Worm (Caenorhabditis elegans) whole organism, late embryonic: ENCODE results near the gene aakb-2.

Experiments used
- C08G9.2 ChIP-seq: sonication (generic microtip); optimal IDR thresholded peaks from 2 replicates; lab custom pipeline; 2016; ENCODE audit warnings: mild to moderate bottlenecking, missing genetic modification characterization, moderate library complexity, missing compliant biosample characterization
- C38D4.7 ChIP-seq: fragments of 200-800 bp; sonication (Bioruptor generic); optimal IDR thresholded peaks from 2 replicates; lab custom pipeline; 2018; ENCODE audit warnings: mild to moderate bottlenecking, missing genetic modification characterization, moderate library complexity, missing compliant biosample characterization
- F13H6.1 ChIP-seq: sonication (generic microtip); optimal IDR thresholded peaks from 2 replicates; lab custom pipeline; 2016; ENCODE audit warnings: missing genetic modification characterization, missing compliant biosample characterization
- Y22D7AL.16 ChIP-seq: sonication (generic microtip); optimal IDR thresholded peaks from 2 replicates; lab custom pipeline; 2016; ENCODE audit warnings: missing genetic modification characterization, missing compliant biosample characterization
- ama-1 ChIP-seq: fragments of 150-350 bp; optimal IDR thresholded peaks from 2 replicates; lab custom pipeline; 2014
- ceh-14 ChIP-seq: sonication (generic microtip); optimal IDR thresholded peaks from 2 replicates; lab custom pipeline; 2016; ENCODE audit warnings: missing genotype, missing genetic modification characterization, missing compliant biosample characterization
- ceh-19 ChIP-seq: fragments of 200-800 bp; sonication (Bioruptor generic); optimal IDR thresholded peaks from 2 replicates; lab custom pipeline; 2018; ENCODE audit warnings: mild to moderate bottlenecking, missing genetic modification characterization, missing compliant biosample characterization
- ceh-22 ChIP-seq: sonication (generic microtip); optimal IDR thresholded peaks from 2 replicates; lab custom pipeline; 2017; ENCODE audit warnings: missing biosample characterization, missing genetic modification characterization
- ceh-30 ChIP-seq: fragments of 150-350 bp; optimal IDR thresholded peaks from 2 replicates; lab custom pipeline; 2014; ENCODE audit warnings: missing biosample characterization, missing genetic modification characterization
- ceh-31 ChIP-seq: sonication (generic microtip); optimal IDR thresholded peaks from 2 replicates; lab custom pipeline; 2016; ENCODE audit warnings: missing genetic modification characterization, missing compliant biosample characterization
- ceh-34 ChIP-seq: sonication (generic microtip); optimal IDR thresholded peaks from 2 replicates; lab custom pipeline; 2016; ENCODE audit warnings: mild to moderate bottlenecking, missing genetic modification characterization, missing compliant biosample characterization
- ceh-48 ChIP-seq: sonication (generic microtip); optimal IDR thresholded peaks from 2 replicates; lab custom pipeline; 2016; ENCODE audit warnings: missing genetic modification characterization, inconsistent platforms, missing compliant biosample characterization
- ceh-6 ChIP-seq: fragments of 200-800 bp; sonication (Bioruptor generic); optimal IDR thresholded peaks from 2 replicates; lab custom pipeline; 2018; ENCODE audit warnings: mild to moderate bottlenecking, missing genetic modification characterization, missing compliant biosample characterization
- ceh-9 ChIP-seq: sonication (generic microtip); optimal IDR thresholded peaks from 2 replicates; lab custom pipeline; 2016; ENCODE audit warnings: mild to moderate bottlenecking, missing genetic modification characterization, inconsistent platforms, missing compliant biosample characterization
- che-1 ChIP-seq: sonication (generic microtip); optimal IDR thresholded peaks from 2 replicates; lab custom pipeline; 2016; ENCODE audit warnings: mild to moderate bottlenecking, missing genetic modification characterization, missing compliant biosample characterization
- dmd-4 ChIP-seq: sonication (generic microtip); optimal IDR thresholded peaks from 2 replicates; lab custom pipeline; 2016; ENCODE audit warnings: borderline replicate concordance, missing genetic modification characterization, missing compliant biosample characterization
- elt-2 ChIP-seq: sonication (generic microtip); optimal IDR thresholded peaks from 2 replicates; lab custom pipeline; 2016; ENCODE audit warnings: missing genetic modification reagents, missing genetic modification characterization, missing compliant biosample characterization
- ets-4 ChIP-seq: sonication (generic microtip); optimal IDR thresholded peaks from 2 replicates; lab custom pipeline; 2016; ENCODE audit warnings: missing genetic modification characterization, missing compliant biosample characterization
- eyg-1 ChIP-seq: sonication (generic microtip); optimal IDR thresholded peaks from 2 replicates; lab custom pipeline; 2016; ENCODE audit warnings: missing genotype, missing genetic modification characterization, missing compliant biosample characterization
- fkh-10 ChIP-seq: fragments of 150-350 bp; optimal IDR thresholded peaks from 2 replicates; lab custom pipeline; 2014; ENCODE audit warnings: missing biosample characterization, missing genetic modification reagents, missing genetic modification characterization
- fkh-6 ChIP-seq: sonication (generic microtip); optimal IDR thresholded peaks from 2 replicates; lab custom pipeline; 2016; ENCODE audit warnings: missing genetic modification characterization, missing compliant biosample characterization
- hlh-13 ChIP-seq: fragments of 200-800 bp; sonication (Bioruptor generic); optimal IDR thresholded peaks from 2 replicates; lab custom pipeline; 2018; ENCODE audit warnings: mild to moderate bottlenecking, missing genetic modification characterization, missing compliant biosample characterization
- hlh-15 ChIP-seq: sonication (generic microtip); optimal IDR thresholded peaks from 2 replicates; lab custom pipeline; 2016; ENCODE audit warnings: missing genetic modification characterization, missing compliant biosample characterization
- hlh-6 ChIP-seq: sonication (generic microtip); optimal IDR thresholded peaks from 2 replicates; lab custom pipeline; 2016; ENCODE audit warnings: missing genotype, missing genetic modification characterization, missing compliant biosample characterization
- mec-3 ChIP-seq: sonication (generic microtip); optimal IDR thresholded peaks from 2 replicates; lab custom pipeline; 2016; ENCODE audit warnings: borderline replicate concordance, missing genetic modification characterization, missing compliant biosample characterization
- nfya-1 ChIP-seq: sonication (generic microtip); optimal IDR thresholded peaks from 2 replicates; lab custom pipeline; 2017; ENCODE audit warnings: missing genetic modification characterization, mild to moderate bottlenecking, missing compliant biosample characterization, antibody characterized with exemption, moderate library complexity
- nhr-11 ChIP-seq: fragments of 150-350 bp; optimal IDR thresholded peaks from 2 replicates; lab custom pipeline; 2014; ENCODE audit warnings: missing biosample characterization, missing genetic modification characterization
- nhr-232 ChIP-seq: sonication (generic microtip); optimal IDR thresholded peaks from 2 replicates; lab custom pipeline; 2016; ENCODE audit warnings: missing genetic modification characterization, missing compliant biosample characterization
- npax-4 ChIP-seq: sonication (generic microtip); optimal IDR thresholded peaks from 2 replicates; lab custom pipeline; 2016; ENCODE audit warnings: missing genetic modification characterization, missing compliant biosample characterization
- pag-3 ChIP-seq: sonication (generic microtip); optimal IDR thresholded peaks from 2 replicates; lab custom pipeline; 2016; ENCODE audit warnings: missing compliant biosample characterization, missing genetic modification characterization, borderline replicate concordance
- pat-9 ChIP-seq: fragments of 200-800 bp; sonication (Bioruptor generic); optimal IDR thresholded peaks from 2 replicates; lab custom pipeline; 2018; ENCODE audit warnings: mild to moderate bottlenecking, missing genetic modification characterization, moderate library complexity, missing compliant biosample characterization
- pha-2 ChIP-seq: sonication (generic microtip); optimal IDR thresholded peaks from 2 replicates; lab custom pipeline; 2017; ENCODE audit warnings: mild to moderate bottlenecking, missing genetic modification characterization, missing compliant biosample characterization
- pha-4 ChIP-seq: fragments of 150-350 bp; optimal IDR thresholded peaks from 2 replicates; lab custom pipeline; 2018; ENCODE audit warnings: missing biosample characterization, missing genetic modification reagents, missing genetic modification characterization
- pros-1 ChIP-seq: fragments of 150-350 bp; optimal IDR thresholded peaks from 2 replicates; lab custom pipeline; 2014; ENCODE audit warnings: missing biosample characterization, missing genetic modification reagents, missing genetic modification characterization
- ref-2 ChIP-seq: sonication (generic microtip); optimal IDR thresholded peaks from 2 replicates; lab custom pipeline; 2016; ENCODE audit warnings: missing genetic modification characterization, missing compliant biosample characterization
- rnt-1 ChIP-seq: sonication (generic microtip); optimal IDR thresholded peaks from 2 replicates; lab custom pipeline; 2016; ENCODE audit warnings: missing genetic modification characterization, missing compliant biosample characterization
- sox-2 ChIP-seq: fragments of 200-800 bp; sonication (Bioruptor generic); IDR thresholded peaks from 2 replicates; pipeline ENCODE4 v1.3.6; 2022; ENCODE audit warnings: missing genetic modification reagents, missing genetic modification characterization, missing compliant biosample characterization
- tbx-7 ChIP-seq: sonication (generic microtip); optimal IDR thresholded peaks from 2 replicates; lab custom pipeline; 2016; ENCODE audit warnings: missing genotype, missing genetic modification characterization, missing compliant biosample characterization
- unc-42 ChIP-seq: sonication (generic microtip); optimal IDR thresholded peaks from 2 replicates; lab custom pipeline; 2016; ENCODE audit warnings: missing genotype, missing genetic modification characterization, missing compliant biosample characterization
- unc-55 ChIP-seq: sonication (generic microtip); optimal IDR thresholded peaks from 2 replicates; lab custom pipeline; 2017; ENCODE audit warnings: missing biosample characterization, missing genetic modification reagents, missing genetic modification characterization

The aakb-2 gene

DNA sequence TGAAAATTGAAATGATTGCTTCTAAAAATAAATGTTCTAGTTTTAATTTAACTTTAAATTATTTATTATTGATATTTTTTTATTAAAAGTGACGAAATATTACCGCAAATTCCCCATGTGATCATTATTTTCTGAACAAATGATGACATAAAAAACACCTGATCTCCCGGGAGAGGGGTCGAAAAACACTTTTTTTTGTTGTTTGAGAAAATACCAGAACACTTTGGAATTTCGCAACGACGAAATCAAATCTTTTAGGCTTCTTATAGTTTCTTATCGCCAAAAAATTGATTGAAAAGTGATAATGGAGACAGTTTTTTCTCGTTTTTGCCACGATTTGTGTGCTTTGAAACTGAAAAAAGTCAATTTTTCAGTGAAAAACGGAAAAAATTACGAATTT is 7.4 kb downstream of the aakb-2 start:
- no peak for TF ChIP-seq pag-3 (tag; lab: Kevin White, UChicago)
- no peak for TF ChIP-seq ceh-30 (tag; lab: Kevin White, UChicago)
- no peak for TF ChIP-seq hlh-15
- no peak for TF ChIP-seq nfya-1 (tag; lab: Kevin White, UChicago)
- TF ChIP-seq F13H6.1 (tag; lab: Kevin White, UChicago): no peak
- no peak for TF ChIP-seq hlh-13
- TF ChIP-seq ceh-34: no peak
- TF ChIP-seq ceh-22 (tag; lab: Kevin White, UChicago): no peak
- TF ChIP-seq tbx-7: no peak
- TF ChIP-seq ceh-6 (GFP tag; lab: Kevin White, UChicago): no peak
- TF ChIP-seq pha-2 (tag; lab: Kevin White, UChicago): no peak
- TF ChIP-seq mec-3 (tag; lab: Kevin White, UChicago): no peak
- no peak for TF ChIP-seq eyg-1
- TF ChIP-seq unc-55 (GFP tag; lab: Kevin White, UChicago): no peak
- TF ChIP-seq, all 69 proteins: peak for 0

DNA sequence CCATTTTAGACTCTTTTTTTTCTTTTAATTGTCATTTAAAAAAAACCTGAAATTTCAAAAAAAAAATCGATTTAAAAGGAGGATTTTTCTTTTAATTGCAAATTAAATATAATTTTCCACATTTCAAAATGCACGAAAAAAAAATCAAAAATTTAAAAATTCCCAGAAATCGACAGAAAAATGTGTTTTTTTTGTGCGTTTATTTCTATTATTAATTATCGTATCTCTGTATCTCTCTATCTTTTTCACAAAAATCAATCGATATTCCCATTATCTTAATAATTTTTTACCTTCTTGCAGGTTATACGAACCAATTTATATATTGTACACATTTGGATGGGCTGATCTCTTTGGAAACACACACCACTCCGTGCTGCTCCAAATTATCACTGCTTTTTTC is 7.9 kb downstream of the aakb-2 start, which contains the start of gene rsks-1:
TSS of gene rsks-1 (plus strand) at position 301 of the 400 bp plus-strand sequence.
- TF ChIP-seq pha-2 (tag; lab: Kevin White, UChicago) (no peak), nfya-1 (tag; lab: Kevin White, UChicago) (no peak), ceh-31 (tag; lab: Kevin White, UChicago) (no peak), ceh-19 (GFP tag; lab: Kevin White, UChicago) (no peak), unc-42 (tag; lab: Kevin White, UChicago) (no peak), ceh-14 (tag; lab: Kevin White, UChicago) (no peak), C08G9.2 (tag; lab: Kevin White, UChicago) (no peak), Y22D7AL.16 (no peak), ref-2 (tag; lab: Kevin White, UChicago) (no peak), hlh-6 (tag; lab: Kevin White, UChicago) (no peak), elt-2 (tag; lab: Kevin White, UChicago) (no peak), ceh-6 (GFP tag; lab: Kevin White, UChicago) (no peak), che-1 (tag; lab: Kevin White, UChicago) (no peak), ceh-48 (tag; lab: Kevin White, UChicago) (no peak), eyg-1 (no peak), fkh-10 (GFP tag; lab: Kevin White, UChicago) (no peak)
- TF ChIP-seq, all 69 proteins: peak for 0

DNA sequence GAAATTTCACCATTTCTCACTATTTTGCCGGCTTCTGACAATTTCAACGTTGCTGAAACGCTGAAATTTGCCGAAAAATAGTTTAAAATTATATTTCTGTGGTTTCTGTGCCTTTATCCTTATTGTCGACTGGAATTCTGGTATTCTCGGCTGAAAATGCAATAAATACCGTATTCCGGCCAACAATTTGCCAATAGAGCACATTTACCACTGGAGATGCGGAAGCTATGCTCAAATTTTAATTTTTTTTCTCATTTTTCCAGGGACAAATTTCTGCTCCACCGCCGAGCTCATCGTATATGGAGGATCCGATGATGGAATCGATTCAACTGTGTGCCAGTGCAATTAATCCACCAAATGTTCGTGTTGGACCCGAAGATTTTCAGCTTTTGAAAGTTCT is 9.6 kb downstream of the aakb-2 start:
- no peak for TF ChIP-seq sox-2 (GFP tag; lab: Robert Waterston, UW)
- no peak for TF ChIP-seq ceh-9 (tag; lab: Kevin White, UChicago)
- no peak for TF ChIP-seq nhr-11 (tag; lab: Kevin White, UChicago)
- no peak for TF ChIP-seq rnt-1 (tag; lab: Kevin White, UChicago)
- TF ChIP-seq ama-1 (lab: Kevin White, UChicago): no peak
- TF ChIP-seq pha-4 (tag; lab: Kevin White, UChicago): no peak
- TF ChIP-seq npax-4 (tag; lab: Kevin White, UChicago): no peak
- TF ChIP-seq ref-2 (tag; lab: Kevin White, UChicago): no peak
- TF ChIP-seq ceh-22 (tag; lab: Kevin White, UChicago): no peak
- no peak for TF ChIP-seq ceh-34
- TF ChIP-seq ceh-30 (tag; lab: Kevin White, UChicago): no peak
- TF ChIP-seq C38D4.7: no peak
- no peak for TF ChIP-seq ceh-14 (tag; lab: Kevin White, UChicago)
- no peak for TF ChIP-seq fkh-6 (tag; lab: Kevin White, UChicago)
- no peak for TF ChIP-seq nhr-232 (tag; lab: Kevin White, UChicago)

DNA sequence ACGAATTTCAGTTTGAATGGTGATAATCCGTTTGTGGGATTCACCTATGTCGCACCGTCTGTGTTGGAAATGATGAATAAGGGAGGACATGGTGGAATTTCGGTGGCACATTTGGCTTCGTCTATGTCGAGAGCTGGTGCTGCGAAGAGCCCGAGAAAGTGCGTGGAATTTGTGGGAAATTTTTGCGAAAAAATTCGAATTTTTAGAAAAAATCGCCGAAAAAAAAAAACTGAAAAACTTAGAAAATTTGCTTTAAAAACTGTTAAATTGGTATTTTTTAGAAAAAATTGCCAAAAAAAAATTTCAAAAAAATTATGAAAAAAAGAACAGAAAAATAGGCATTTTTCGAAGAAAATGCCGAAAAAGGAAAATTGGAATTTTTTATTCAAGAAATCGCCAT is 12.0 kb downstream of the aakb-2 start:
- no peak for TF ChIP-seq dmd-4
- no peak for TF ChIP-seq pros-1
- TF ChIP-seq pat-9 (tag; lab: Kevin White, UChicago): no peak
- TF ChIP-seq ets-4 (tag; lab: Kevin White, UChicago): no peak
- no peak for TF ChIP-seq ceh-9 (tag; lab: Kevin White, UChicago)
- TF ChIP-seq F13H6.1 (tag; lab: Kevin White, UChicago): no peak
- TF ChIP-seq, all 69 proteins: peak for 0
